Comparison of ENCODE assay signal across 3 fruit fly cellular contexts in genomic region chrX:2075846-2076377, dm6.
TF ChIP-seq lines count a peak whose summit lies in the region.

Gene CG4045, minus strand, starts transcription at chrX:2075900.

TF ChIP-seq in whole organism, adult, 20 proteins besides CTCF, POLR2A, EP300 and RAD21 (continued from another document):
- no peak for TF ChIP-seq CG1620 (GFP tag; optimal IDR thresholded peaks at IDR 0.05; lab: Kevin White, UChicago)
TF ChIP-seq in whole organism, adult: peak in this region for 7.

TF ChIP-seq in whole organism, embryonic, 481 proteins besides CTCF, POLR2A, EP300 and RAD21 (continued from another document and continues in another):
- TF ChIP-seq CG11504 (tag; optimal IDR thresholded peaks at IDR 0.05; lab: Kevin White, UChicago) (peak; percentile 39), ase (GFP tag; IDR thresholded peaks at IDR 0.05; lab: Robert Waterston, UW) (no peak), CG14710 (tag; optimal IDR thresholded peaks at IDR 0.05; lab: Kevin White, UChicago) (peak; percentile 12), peb (GFP tag; IDR thresholded peaks at IDR 0.05; lab: Robert Waterston, UW) (no peak), unpg (GFP tag; optimal IDR thresholded peaks at IDR 0.05; lab: Kevin White, UChicago) (peak; percentile 13), kni (GFP tag; optimal IDR thresholded peaks at IDR 0.05; lab: Kevin White, UChicago) (no peak), pzg (GFP tag; optimal IDR thresholded peaks at IDR 0.05; lab: Kevin White, UChicago) (peak; percentile 20), CG10431 (GFP tag; optimal IDR thresholded peaks at IDR 0.05; lab: Kevin White, UChicago) (no peak), dmrt99B (tag; optimal IDR thresholded peaks at IDR 0.05; lab: Kevin White, UChicago) (peak; percentile 31), Dp (GFP tag; optimal IDR thresholded peaks at IDR 0.05; lab: Kevin White, UChicago) (peak; percentile 22), CG6272 (GFP tag; IDR thresholded peaks at IDR 0.05; lab: Robert Waterston, UW) (no peak), CG10565 (GFP tag; optimal IDR thresholded peaks at IDR 0.05; lab: Kevin White, UChicago) (no peak), CG15514 (GFP tag; optimal IDR thresholded peaks at IDR 0.05; lab: Kevin White, UChicago) (peak; percentile 19), CG14014 (GFP tag; IDR thresholded peaks at IDR 0.05; lab: Robert Waterston, UW) (no peak), CG10267 (tag; optimal IDR thresholded peaks at IDR 0.05; lab: Kevin White, UChicago) (peak; percentile 19), NfI (GFP tag; optimal IDR thresholded peaks at IDR 0.05; lab: Kevin White, UChicago) (no peak), CG15011 (GFP tag; optimal IDR thresholded peaks at IDR 0.05; lab: Kevin White, UChicago) (no peak), Oli (tag; optimal IDR thresholded peaks at IDR 0.05; lab: Kevin White, UChicago) (no peak), Hr51 (GFP tag; optimal IDR thresholded peaks at IDR 0.05; lab: Kevin White, UChicago) (peak in 1 of 2 experiments; percentile 15), D19A (tag; optimal IDR thresholded peaks at IDR 0.05; lab: Kevin White, UChicago) (peak; percentile 3), CG6689 (GFP tag; IDR thresholded peaks at IDR 0.05; lab: Robert Waterston, UW) (0 out of 2 replicates have a peak, but pooled peaks have one; percentile 24), CG7963 (GFP tag; IDR thresholded peaks at IDR 0.05; lab: Robert Waterston, UW; ENCODE audit: partially characterized antibody) (no peak), CG6813 (GFP tag; optimal IDR thresholded peaks at IDR 0.05; lab: Kevin White, UChicago) (no peak), CG12391 (tag; optimal IDR thresholded peaks at IDR 0.05; lab: Kevin White, UChicago) (peak; percentile 15), Scr (GFP tag; IDR thresholded peaks at IDR 0.05; lab: Robert Waterston, UW; ENCODE audit: partially characterized antibody) (peak; percentile 29; the same call in 1 of the 2 replicates), Mrtf (GFP tag; IDR thresholded peaks at IDR 0.05; lab: Robert Waterston, UW) (no peak), CG17361 (GFP tag; IDR thresholded peaks at IDR 0.05; lab: Robert Waterston, UW) (0 out of 3 replicates have a peak, but pooled peaks have one; percentile 21), CG4730 (GFP tag; IDR thresholded peaks at IDR 0.05; lab: Robert Waterston, UW) (no peak), Ptx1 (GFP tag; IDR thresholded peaks at IDR 0.05; lab: Robert Waterston, UW) (no peak), row (GFP tag; IDR thresholded peaks at IDR 0.05; lab: Robert Waterston, UW) (peak; percentile 54), HLH4C (GFP tag; IDR thresholded peaks at IDR 0.05; lab: Robert Waterston, UW; ENCODE audit: partially characterized antibody) (no peak), NK7.1 (GFP tag; optimal IDR thresholded peaks at IDR 0.05; lab: Kevin White, UChicago) (no peak), insv (GFP tag; optimal IDR thresholded peaks at IDR 0.05; lab: Kevin White, UChicago) (no peak), dmrt11E (tag; optimal IDR thresholded peaks at IDR 0.05; lab: Kevin White, UChicago) (no peak), pita (GFP tag; optimal IDR thresholded peaks at IDR 0.05; lab: Kevin White, UChicago) (no peak), otp (GFP tag; IDR thresholded peaks at IDR 0.05; lab: Robert Waterston, UW) (no peak), cg (GFP tag; optimal IDR thresholded peaks at IDR 0.05; lab: Kevin White, UChicago) (no peak), Drgx (GFP tag; IDR thresholded peaks at IDR 0.05; lab: Robert Waterston, UW) (no peak), Sry-β (GFP tag; optimal IDR thresholded peaks at IDR 0.05; lab: Kevin White, UChicago) (peak; percentile 40), CG13287 (GFP tag; IDR thresholded peaks at IDR 0.05; lab: Robert Waterston, UW; ENCODE audit: partially characterized antibody) (peak; percentile 23), mam (GFP tag; optimal IDR thresholded peaks at IDR 0.05; lab: Kevin White, UChicago) (no peak), fd96Cb (tag; optimal IDR thresholded peaks at IDR 0.05; lab: Kevin White, UChicago) (no peak), Ssrp (tag; optimal IDR thresholded peaks at IDR 0.05; lab: Kevin White, UChicago) (peak; percentile 21), tio (GFP tag; optimal IDR thresholded peaks at IDR 0.05; lab: Kevin White, UChicago) (no peak), YL-1 (GFP tag; optimal IDR thresholded peaks at IDR 0.05; lab: Kevin White, UChicago) (peak; percentile 0), Usf (GFP tag; optimal IDR thresholded peaks at IDR 0.05; lab: Kevin White, UChicago) (no peak), CG2678 (tag; optimal IDR thresholded peaks at IDR 0.05; lab: Kevin White, UChicago) (peak; percentile 39), CG13894 (tag; optimal IDR thresholded peaks at IDR 0.05; lab: Kevin White, UChicago) (no peak), gfzf (GFP tag; optimal IDR thresholded peaks at IDR 0.05; lab: Kevin White, UChicago) (peak; percentile 43), lmd (GFP tag; IDR thresholded peaks at IDR 0.05; lab: Robert Waterston, UW) (no peak), lab (GFP tag; optimal IDR thresholded peaks at IDR 0.05; lab: Kevin White, UChicago) (peak; percentile 1), E2f1 (GFP tag; IDR thresholded peaks at IDR 0.05; lab: Robert Waterston, UW) (no peak), Hr3 (GFP tag; optimal IDR thresholded peaks at IDR 0.05; lab: Kevin White, UChicago) (no peak), CG4424 (GFP tag; optimal IDR thresholded peaks at IDR 0.05; lab: Kevin White, UChicago) (peak; percentile 18), CG30403 (GFP tag; optimal IDR thresholded peaks at IDR 0.05; lab: Kevin White, UChicago) (no peak), phol (tag; optimal IDR thresholded peaks at IDR 0.05; lab: Kevin White, UChicago) (peak; percentile 14), CG18262 (tag; optimal IDR thresholded peaks at IDR 0.05; lab: Kevin White, UChicago) (peak; percentile 17), CG16779 (GFP tag; IDR thresholded peaks at IDR 0.05; lab: Robert Waterston, UW) (no peak), CG31441 (GFP tag; IDR thresholded peaks at IDR 0.05; lab: Robert Waterston, UW) (0 out of 2 replicates have a peak, but pooled peaks have one; percentile 18), sens (GFP tag; lab: Kevin White, UChicago) (peak; percentile 73), Dll (GFP tag; IDR thresholded peaks at IDR 0.05; lab: Robert Waterston, UW; ENCODE audit: partially characterized antibody) (0 out of 4 replicates have a peak, but pooled peaks have one; percentile 19), ems (GFP tag; optimal IDR thresholded peaks at IDR 0.05; lab: Kevin White, UChicago) (no peak), CkIIα-i1 (GFP tag; IDR thresholded peaks at IDR 0.05; lab: Robert Waterston, UW) (no peak), wek (GFP tag; optimal IDR thresholded peaks at IDR 0.05; lab: Kevin White, UChicago) (peak; percentile 83), CG14965 (GFP tag; optimal IDR thresholded peaks at IDR 0.05; lab: Kevin White, UChicago; ENCODE audit: borderline replicate concordance) (no peak)

TF ChIP-seq in whole organism, prepupa, 60 proteins besides CTCF, POLR2A, EP300 and RAD21 (continued from another document):
- no peak for TF ChIP-seq dsx (GFP tag; optimal IDR thresholded peaks at IDR 0.05; lab: Kevin White, UChicago; ENCODE audit: poor library complexity, severe bottlenecking)
- no peak for TF ChIP-seq Met (GFP tag; optimal IDR thresholded peaks at IDR 0.05; lab: Kevin White, UChicago)
- TF ChIP-seq CG4318 (GFP tag; optimal IDR thresholded peaks at IDR 0.05; lab: Kevin White, UChicago): no peak
- TF ChIP-seq CG32006 (GFP tag; optimal IDR thresholded peaks at IDR 0.05; lab: Kevin White, UChicago): no peak
- TF ChIP-seq acj6 (GFP tag; optimal IDR thresholded peaks at IDR 0.05; lab: Kevin White, UChicago): no peak
- no peak for TF ChIP-seq CG6854 (GFP tag; optimal IDR thresholded peaks at IDR 0.05; lab: Kevin White, UChicago)
- TF ChIP-seq pdm3 (GFP tag; optimal IDR thresholded peaks at IDR 0.05; lab: Kevin White, UChicago): no peak
- no peak for TF ChIP-seq Eip93F (GFP tag; optimal IDR thresholded peaks at IDR 0.05; lab: Kevin White, UChicago)
- no peak for TF ChIP-seq CG31627 (GFP tag; optimal IDR thresholded peaks at IDR 0.05; lab: Kevin White, UChicago)
- peak; percentile 73 for TF ChIP-seq svp (GFP tag; lab: Kevin White, UChicago)
- TF ChIP-seq ss (GFP tag; optimal IDR thresholded peaks at IDR 0.05; lab: Kevin White, UChicago): no peak
- peak; percentile 33 for TF ChIP-seq Eip78C (GFP tag; lab: Kevin White, UChicago)
- no peak for TF ChIP-seq Sox14 (GFP tag; optimal IDR thresholded peaks at IDR 0.05; lab: Kevin White, UChicago)
- TF ChIP-seq topi (GFP tag; optimal IDR thresholded peaks at IDR 0.05; lab: Kevin White, UChicago): peak; percentile 2
- no peak for TF ChIP-seq fd85E (GFP tag; optimal IDR thresholded peaks at IDR 0.05; lab: Kevin White, UChicago)
- TF ChIP-seq CG10669 (GFP tag; optimal IDR thresholded peaks at IDR 0.05; lab: Kevin White, UChicago): no peak
- peak; percentile 9; the same call in 1 of the 2 replicates for TF ChIP-seq CG15336 (GFP tag; IDR thresholded peaks at IDR 0.05; lab: Robert Waterston, UW)
- no peak for TF ChIP-seq CG8632 (GFP tag; optimal IDR thresholded peaks at IDR 0.05; lab: Kevin White, UChicago)
- TF ChIP-seq CG6792 (GFP tag; optimal IDR thresholded peaks at IDR 0.05; lab: Kevin White, UChicago): no peak
- no peak for TF ChIP-seq CG11762 (GFP tag; optimal IDR thresholded peaks at IDR 0.05; lab: Kevin White, UChicago; ENCODE audit: insufficient read depth)
- TF ChIP-seq Sox15 (GFP tag; optimal IDR thresholded peaks at IDR 0.05; lab: Kevin White, UChicago): no peak
- TF ChIP-seq CG11902 (GFP tag; optimal IDR thresholded peaks at IDR 0.05; lab: Kevin White, UChicago): no peak
- no peak for TF ChIP-seq CG34406 (GFP tag; optimal IDR thresholded peaks at IDR 0.05; lab: Kevin White, UChicago)
- TF ChIP-seq Ets96B (tag; optimal IDR thresholded peaks at IDR 0.05; lab: Kevin White, UChicago): no peak
- TF ChIP-seq vri (GFP tag; optimal IDR thresholded peaks at IDR 0.05; lab: Kevin White, UChicago): no peak
- TF ChIP-seq esn (GFP tag; optimal IDR thresholded peaks at IDR 0.05; lab: Kevin White, UChicago): no peak
- no peak for TF ChIP-seq fkh (GFP tag; optimal IDR thresholded peaks at IDR 0.05; lab: Kevin White, UChicago)
- no peak for TF ChIP-seq CG8319 (GFP tag; optimal IDR thresholded peaks at IDR 0.05; lab: Kevin White, UChicago)
- no peak for TF ChIP-seq achi (GFP tag; optimal IDR thresholded peaks at IDR 0.05; lab: Kevin White, UChicago)
- no peak for TF ChIP-seq Lpt (GFP tag; optimal IDR thresholded peaks at IDR 0.05; lab: Kevin White, UChicago)
